Worm (Caenorhabditis elegans) whole organism, L2 larva: ENCODE results near the gene C03B1.7.
A peak's percentile ranks its signal among the peaks of the same experiment; 100 is the strongest.

Experiments used
- F13H6.1 ChIP-seq: sonication (generic microtip); optimal IDR thresholded peaks from 2 replicates; lab custom pipeline; 2016; ENCODE audit warnings: missing genetic modification characterization, missing compliant biosample characterization
- R02D3.7 ChIP-seq: fragments of 150-350 bp; optimal IDR thresholded peaks from 2 replicates; lab custom pipeline; 2014; ENCODE audit warnings: missing biosample characterization, missing genetic modification characterization
- Y55F3AM.14 ChIP-seq: fragments of 200-800 bp; sonication (Bioruptor generic); optimal IDR thresholded peaks from 2 replicates; lab custom pipeline; 2018; ENCODE audit warnings: mild to moderate bottlenecking, missing genetic modification characterization, missing compliant biosample characterization
- alr-1 ChIP-seq: fragments of 150-350 bp; optimal IDR thresholded peaks from 2 replicates; lab custom pipeline; 2014; ENCODE audit warnings: missing biosample characterization, missing genetic modification characterization
- aly-2 ChIP-seq: fragments of 150-350 bp; optimal IDR thresholded peaks from 2 replicates; lab custom pipeline; 2014; ENCODE audit warnings: missing biosample characterization, missing genetic modification characterization
- ama-1 ChIP-seq: fragments of 150-350 bp; optimal IDR thresholded peaks from 2 replicates; lab custom pipeline; 2018; ENCODE audit warnings: inconsistent platforms
- blmp-1 ChIP-seq: sonication (generic microtip); optimal IDR thresholded peaks from 2 replicates; lab custom pipeline; 2017; ENCODE audit warnings: missing genetic modification characterization, mild to moderate bottlenecking, missing compliant biosample characterization, antibody characterized with exemption, moderate library complexity; ENCODE audit not compliant: insufficient read depth
- crh-2 ChIP-seq: sonication (generic microtip); optimal IDR thresholded peaks from 2 replicates; lab custom pipeline; 2017; ENCODE audit warnings: missing biosample characterization, missing genetic modification characterization
- dmd-4 ChIP-seq: sonication (generic microtip); optimal IDR thresholded peaks from 2 replicates; lab custom pipeline; 2017; ENCODE audit warnings: missing biosample characterization, missing genetic modification characterization
- elt-1 ChIP-seq: fragments of 150-350 bp; optimal IDR thresholded peaks from 2 replicates; lab custom pipeline; 2014; ENCODE audit warnings: missing biosample characterization, missing genetic modification characterization
- gmeb-1 ChIP-seq: fragments of 150-350 bp; optimal IDR thresholded peaks from 2 replicates; lab custom pipeline; 2014; ENCODE audit warnings: missing biosample characterization, missing genetic modification characterization
- lin-11 ChIP-seq: fragments of 150-350 bp; sonication (generic microtip); optimal IDR thresholded peaks from 2 replicates; lab custom pipeline; 2014; ENCODE audit warnings: missing biosample characterization, missing genetic modification characterization, inconsistent platforms, mixed read lengths
- lin-39 ChIP-seq: fragments of 150-350 bp; optimal IDR thresholded peaks from 2 replicates; lab custom pipeline; 2014; ENCODE audit warnings: missing biosample characterization, missing genetic modification reagents, missing genetic modification characterization
- lsy-2 ChIP-seq, 2 experiments: fragments of 150-350 bp in 1 of 2; sonication (generic microtip) in 1 of 2; optimal IDR thresholded peaks; 2 replicates each; lab custom pipeline; 2014 to 2017; ENCODE audit warnings: missing biosample characterization in 2 of 2, missing genetic modification characterization in 2 of 2
- mab-5 ChIP-seq: fragments of 150-350 bp; optimal IDR thresholded peaks from 2 replicates; lab custom pipeline; 2014; ENCODE audit warnings: missing biosample characterization, missing genetic modification characterization
- mbf-1 ChIP-seq: sonication (generic microtip); optimal IDR thresholded peaks from 2 replicates; lab custom pipeline; 2017; ENCODE audit warnings: missing biosample characterization, missing genetic modification characterization
- nhr-10 ChIP-seq: sonication (generic microtip); optimal IDR thresholded peaks from 2 replicates; lab custom pipeline; 2017; ENCODE audit warnings: missing biosample characterization, missing genetic modification characterization
- nhr-11 ChIP-seq: fragments of 150-350 bp; optimal IDR thresholded peaks from 2 replicates; lab custom pipeline; 2014; ENCODE audit warnings: missing biosample characterization, missing genetic modification characterization
- nhr-12 ChIP-seq: fragments of 150-350 bp; optimal IDR thresholded peaks from 2 replicates; lab custom pipeline; 2014; ENCODE audit warnings: missing biosample characterization, missing genetic modification characterization
- nhr-129 ChIP-seq: fragments of 150-350 bp; optimal IDR thresholded peaks from 2 replicates; lab custom pipeline; 2014; ENCODE audit warnings: missing biosample characterization, missing genetic modification characterization
- nhr-21 ChIP-seq: fragments of 150-350 bp; optimal IDR thresholded peaks from 2 replicates; lab custom pipeline; 2014; ENCODE audit warnings: missing biosample characterization, missing genetic modification characterization
- nhr-23 ChIP-seq: fragments of 150-350 bp; optimal IDR thresholded peaks from 2 replicates; lab custom pipeline; 2014; ENCODE audit warnings: missing biosample characterization, missing genetic modification reagents, missing genetic modification characterization
- nhr-25 ChIP-seq: fragments of 150-350 bp; sonication (generic microtip); optimal IDR thresholded peaks from 3 replicates; lab custom pipeline; 2014; ENCODE audit warnings: missing biosample characterization, missing genetic modification characterization
- nhr-6 ChIP-seq: fragments of 150-350 bp; optimal IDR thresholded peaks from 2 replicates; lab custom pipeline; 2014; ENCODE audit warnings: missing biosample characterization, missing genetic modification characterization
- peb-1 ChIP-seq: fragments of 150-350 bp; optimal IDR thresholded peaks from 2 replicates; lab custom pipeline; 2014; ENCODE audit warnings: missing biosample characterization, missing genetic modification characterization
- sem-4 ChIP-seq: fragments of 150-350 bp; optimal IDR thresholded peaks from 2 replicates; lab custom pipeline; 2014; ENCODE audit warnings: missing biosample characterization, missing genetic modification reagents, missing genetic modification characterization
- sma-3 ChIP-seq: sonication (generic microtip); optimal IDR thresholded peaks from 2 replicates; lab custom pipeline; 2016; ENCODE audit warnings: missing genetic modification reagents, missing genetic modification characterization, missing compliant biosample characterization
- sma-9 ChIP-seq, 2 experiments: fragments of 150-350 bp in 1 of 2; sonication (generic microtip) in 1 of 2; optimal IDR thresholded peaks; 2 replicates each; lab custom pipeline; 2014 to 2016; ENCODE audit warnings: missing genetic modification characterization in 2 of 2, mild to moderate bottlenecking in 1 of 2, missing biosample characterization in 1 of 2, missing compliant biosample characterization in 1 of 2, missing genetic modification reagents in 1 of 2, moderate library complexity in 1 of 2
- snpc-4 ChIP-seq: fragments of 150-350 bp; optimal IDR thresholded peaks from 2 replicates; lab custom pipeline; 2014; ENCODE audit warnings: missing biosample characterization, missing genetic modification characterization
- zag-1 ChIP-seq: fragments of 150-350 bp; optimal IDR thresholded peaks from 2 replicates; lab custom pipeline; 2014; ENCODE audit warnings: missing biosample characterization, missing genetic modification characterization
- ztf-4 ChIP-seq: fragments of 150-350 bp; optimal IDR thresholded peaks from 2 replicates; lab custom pipeline; 2014; ENCODE audit warnings: missing biosample characterization, missing genetic modification characterization

Gene C03B1.7

ce11 chrX:6321380-6321779 lies 20.2 kb upstream of the C03B1.7 start:
- TF ChIP-seq dmd-4 (no peak), F13H6.1 (tag; lab: Kevin White, UChicago) (no peak), alr-1 (tag; lab: Kevin White, UChicago) (no peak), nhr-10 (tag; lab: Kevin White, UChicago) (no peak)
- TF ChIP-seq, all 48 proteins: peak for 0

ce11 chrX:6323129-6323528 lies 18.5 kb upstream of the C03B1.7 start, which contains the start of gene col-167:
Gene col-167 (plus strand): TSS chrX:6323488.
- no peak for TF ChIP-seq lin-39 (tag; lab: Kevin White, UChicago)
- TF ChIP-seq nhr-25 (tag; lab: Kevin White, UChicago), result peak; percentile 59

- TF ChIP-seq nhr-10 (tag; lab: Kevin White, UChicago) (peak; percentile 19), blmp-1 (tag; lab: Kevin White, UChicago) (peak; percentile 61), nhr-25 (tag; lab: Kevin White, UChicago) (peak; percentile 64), Y55F3AM.14 (GFP tag; lab: Kevin White, UChicago) (peak; percentile 44)
- TF ChIP-seq, all 48 proteins: peak for 4; not testable (repeated sequence) for 44
These were observed 17.3 kb upstream of the C03B1.7 start for ce11 chrX:6324124-6324893.

DNA sequence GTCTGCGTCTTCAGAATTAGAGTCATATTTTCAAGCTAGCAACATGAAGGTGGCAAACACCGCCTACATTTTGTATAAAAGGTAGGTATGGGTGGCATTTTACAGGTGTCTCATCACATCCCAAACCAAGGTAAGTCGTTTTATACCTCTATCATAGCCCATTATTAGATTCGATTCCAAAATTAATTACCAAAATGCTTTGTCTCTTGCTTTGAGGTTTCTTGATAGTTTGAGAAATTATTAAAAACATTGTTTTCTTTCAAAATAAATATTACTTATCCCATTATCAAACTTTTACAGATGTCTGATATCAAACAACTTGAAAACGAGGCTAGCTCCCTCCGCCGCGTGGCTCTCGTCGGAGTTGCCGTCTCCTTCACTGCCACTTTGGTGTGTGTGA lies 15.5 kb upstream of the C03B1.7 start, which contains the start of gene col-168:
TSS of gene col-168 (plus strand) at position 301 of the 400 bp plus-strand sequence.
- TF ChIP-seq lsy-2 (tag; optimal IDR thresholded peaks at IDR 0.05; lab: Kevin White, UChicago) (no peak), nhr-23 (tag; lab: Kevin White, UChicago) (no peak), nhr-11 (tag; lab: Kevin White, UChicago) (no peak), lin-11 (tag; lab: Kevin White, UChicago) (no peak), lin-39 (tag; lab: Kevin White, UChicago) (no peak)
- TF ChIP-seq, all 48 proteins: peak for 0

- TF ChIP-seq sma-3 (GFP tag; lab: Kevin White, UChicago) (no peak), snpc-4 (tag; lab: Kevin White, UChicago) (no peak), crh-2 (tag; lab: Kevin White, UChicago) (no peak), nhr-129 (tag; lab: Kevin White, UChicago) (no peak), aly-2 (no peak), nhr-23 (tag; lab: Kevin White, UChicago) (no peak), ama-1 (lab: Kevin White, UChicago) (no peak)
These were observed 12.8 kb upstream of the C03B1.7 start, which contains the start of gene col-169 for ce11 chrX:6328860-6329259. Gene col-169 (plus strand): TSS chrX:6329160.

ce11 chrX:6331409-6331808 lies 10.2 kb upstream of the C03B1.7 start, which contains the start of gene col-170:
Gene col-170 (plus strand): TSS chrX:6331709.
- TF ChIP-seq ztf-4, result no peak
- TF ChIP-seq nhr-12 (tag; lab: Kevin White, UChicago), result no peak
- TF ChIP-seq R02D3.7 (tag; lab: Kevin White, UChicago), result no peak
- TF ChIP-seq sma-3 (GFP tag; lab: Kevin White, UChicago), result no peak
- TF ChIP-seq zag-1 (tag; lab: Kevin White, UChicago), result no peak
- TF ChIP-seq gmeb-1 (tag; lab: Kevin White, UChicago), result no peak
- TF ChIP-seq nhr-21, result no peak
- TF ChIP-seq mbf-1 (tag; lab: Kevin White, UChicago), result no peak
- no peak for TF ChIP-seq nhr-129 (tag; lab: Kevin White, UChicago)
- TF ChIP-seq mab-5, result no peak
- TF ChIP-seq crh-2 (tag; lab: Kevin White, UChicago), result no peak
- no peak for TF ChIP-seq nhr-25 (tag; lab: Kevin White, UChicago)

DNA sequence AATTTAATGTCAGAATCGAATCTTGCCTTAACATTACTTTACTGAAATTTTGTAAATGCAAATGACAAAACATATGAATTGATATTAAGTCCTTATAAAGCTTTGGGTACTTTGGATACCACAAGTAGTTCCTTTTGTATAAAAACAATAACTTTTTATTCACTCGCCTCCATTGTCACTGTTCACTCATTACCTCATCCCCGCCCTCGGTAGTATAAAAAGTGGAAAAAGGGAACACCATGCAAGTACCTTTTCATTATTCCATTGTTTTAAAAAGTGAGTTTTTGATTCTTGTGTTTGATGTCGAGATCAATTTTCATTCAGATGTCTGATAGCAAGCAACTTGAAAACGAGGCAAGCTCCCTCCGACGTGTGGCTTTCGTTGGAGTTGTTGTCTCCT lies 7.6 kb upstream of the C03B1.7 start, which contains the start of gene col-171:
TSS of gene col-171 (plus strand) at position 301 of the 400 bp plus-strand sequence.
- TF ChIP-seq sma-3 (GFP tag; lab: Kevin White, UChicago), result no peak
- TF ChIP-seq dmd-4, result no peak
- TF ChIP-seq sma-9 (GFP tag; optimal IDR thresholded peaks at IDR 0.05; lab: Kevin White, UChicago), result no peak
- TF ChIP-seq sma-9 (tag; optimal IDR thresholded peaks at IDR 0.05; lab: Kevin White, UChicago), result no peak
- TF ChIP-seq Y55F3AM.14 (GFP tag; lab: Kevin White, UChicago), result no peak
- no peak for TF ChIP-seq lsy-2 (tag; optimal IDR thresholded peaks at IDR 0.05; lab: Kevin White, UChicago)
- TF ChIP-seq peb-1 (tag; lab: Kevin White, UChicago), result no peak
- no peak for TF ChIP-seq elt-1 (tag; lab: Kevin White, UChicago)
- TF ChIP-seq sem-4 (tag; lab: Kevin White, UChicago), result no peak
- no peak for TF ChIP-seq zag-1 (tag; lab: Kevin White, UChicago)
- no peak for TF ChIP-seq nhr-6
- TF ChIP-seq gmeb-1 (tag; lab: Kevin White, UChicago), result no peak
- no peak for TF ChIP-seq crh-2 (tag; lab: Kevin White, UChicago)
- TF ChIP-seq snpc-4 (tag; lab: Kevin White, UChicago), result no peak
